Fruit fly (Drosophila melanogaster): Measurements from ENCODE around the gene Tie.

Tie gene

dm6 chr3L:4533941-4534340 lies 2.0 kb upstream of the Tie start (continued):
- TF ChIP-seq H2.0 (GFP tag; IDR thresholded peaks at IDR 0.05) (peak; percentile 36; the same call in 1 of the 2 replicates), gro (GFP tag; optimal IDR thresholded peaks at IDR 0.05) (no peak), CG11723 (GFP tag; optimal IDR thresholded peaks at IDR 0.05) (no peak), jigr1 (GFP tag; IDR thresholded peaks at IDR 0.05) (0 out of 3 replicates have a peak, but pooled peaks have one; percentile 13), CG11093 (GFP tag; IDR thresholded peaks at IDR 0.05) (0 out of 3 replicates have a peak, but pooled peaks have one; percentile 11), Fer1 (GFP tag; optimal IDR thresholded peaks at IDR 0.05) (peak; percentile 2), CG5180 (GFP tag; optimal IDR thresholded peaks at IDR 0.05) (peak; percentile 27), sug (tag; optimal IDR thresholded peaks at IDR 0.05) (no peak), danr (GFP tag; IDR thresholded peaks at IDR 0.05) (peak; percentile 10; the same call in 1 of the 2 replicates), Nf-YB (GFP tag; optimal IDR thresholded peaks at IDR 0.05) (no peak), CG8924 (tag; optimal IDR thresholded peaks at IDR 0.05) (peak; percentile 12), CG2712 (tag; optimal IDR thresholded peaks at IDR 0.05) (peak; percentile 69), HmgZ (tag; optimal IDR thresholded peaks at IDR 0.05) (no peak), CG17829 (tag; optimal IDR thresholded peaks at IDR 0.05) (peak; percentile 52), en (GFP tag; optimal IDR thresholded peaks at IDR 0.05) (no peak), CG3726 (GFP tag; IDR thresholded peaks at IDR 0.05) (no peak), bab2 (GFP tag; optimal IDR thresholded peaks at IDR 0.05) (peak; percentile 23), nerfin-1 (tag; optimal IDR thresholded peaks at IDR 0.05) (peak; percentile 28), CG10565 (GFP tag; optimal IDR thresholded peaks at IDR 0.05) (no peak), CG7839 (tag; optimal IDR thresholded peaks at IDR 0.05) (peak; percentile 56), CG43689 (GFP tag; IDR thresholded peaks at IDR 0.05) (no peak), Fer3 (tag; optimal IDR thresholded peaks at IDR 0.05) (peak; percentile 23), ssp (GFP tag; IDR thresholded peaks at IDR 0.05) (no peak), Meics (GFP tag; optimal IDR thresholded peaks at IDR 0.05) (peak; percentile 4), kay (GFP tag; optimal IDR thresholded peaks at IDR 0.05) (no peak), CG9437 (GFP tag; optimal IDR thresholded peaks at IDR 0.05) (no peak), CG2875 (GFP tag; optimal IDR thresholded peaks at IDR 0.05) (peak; percentile 1), Jarid2 (GFP tag; optimal IDR thresholded peaks at IDR 0.05) (no peak), pzg (GFP tag; optimal IDR thresholded peaks at IDR 0.05) (no peak), slbo (GFP tag; IDR thresholded peaks at IDR 0.05) (peak; percentile 41), CG4730 (GFP tag; IDR thresholded peaks at IDR 0.05) (peak; percentile 18; the same call in 1 of the 2 replicates), zfh2 (GFP tag; optimal IDR thresholded peaks at IDR 0.05) (no peak), CG17361 (GFP tag; IDR thresholded peaks at IDR 0.05) (peak; percentile 54; the same call in 2 of the 3 replicates), CG18262 (tag; optimal IDR thresholded peaks at IDR 0.05) (peak; percentile 56), CG17359 (tag; optimal IDR thresholded peaks at IDR 0.05) (peak; percentile 81), Aef1 (GFP tag; IDR thresholded peaks at IDR 0.05) (peak; percentile 27; the same call in 1 of the 3 replicates), stc (GFP tag; IDR thresholded peaks at IDR 0.05) (peak; percentile 40; the same call in 1 of the 2 replicates), maf-S (GFP tag; optimal IDR thresholded peaks at IDR 0.05) (no peak), Eip74EF (GFP tag; optimal IDR thresholded peaks at IDR 0.05) (peak in 1 of 2 experiments; percentile 58), slp2 (GFP tag; optimal IDR thresholded peaks at IDR 0.05) (no peak), CG4424 (GFP tag; optimal IDR thresholded peaks at IDR 0.05) (peak; percentile 7), ftz-f1 (GFP tag; optimal IDR thresholded peaks at IDR 0.05) (no peak), CG2678 (tag; optimal IDR thresholded peaks at IDR 0.05) (peak; percentile 70), unpg (GFP tag; optimal IDR thresholded peaks at IDR 0.05) (peak; percentile 53), CG2199 (GFP tag; IDR thresholded peaks at IDR 0.05) (no peak), Hr51 (GFP tag; optimal IDR thresholded peaks at IDR 0.05) (peak in 1 of 2 experiments; percentile 74), hkb (optimal IDR thresholded peaks at IDR 0.05) (no peak), hkb (GFP tag; IDR thresholded peaks at IDR 0.05) (peak; percentile 68), row (GFP tag; IDR thresholded peaks at IDR 0.05) (peak; percentile 53), Ssrp (tag; optimal IDR thresholded peaks at IDR 0.05) (peak; percentile 11), Tbp (GFP tag; optimal IDR thresholded peaks at IDR 0.05) (no peak)

Measured in whole organism, embryonic.